Worm (Caenorhabditis elegans): Measurements from ENCODE around the gene pos-1.

pos-1 gene

ce11 chrV:8445636-8446035, 31.8 kb downstream of the pos-1 start:
- no peak for TF ChIP-seq nhr-76 (tag; optimal IDR thresholded peaks at IDR 0.05)
- no peak for TF ChIP-seq zip-4 (GFP tag; optimal IDR thresholded peaks at IDR 0.05)
- no peak for TF ChIP-seq nhr-47 (tag; optimal IDR thresholded peaks at IDR 0.05)
- TF ChIP-seq nhr-85 (tag) = peak; percentile 80
- no peak for TF ChIP-seq swsn-7 (tag; optimal IDR thresholded peaks at IDR 0.05)
- no peak for TF ChIP-seq unc-30 (tag; optimal IDR thresholded peaks at IDR 0.05)
- TF ChIP-seq C04F5.9 (tag; optimal IDR thresholded peaks at IDR 0.05) = no peak
- TF ChIP-seq fos-1 (tag; optimal IDR thresholded peaks at IDR 0.05) = peak; percentile 9
- no peak for TF ChIP-seq alr-1 (tag; optimal IDR thresholded peaks at IDR 0.05; ENCODE audit: borderline replicate concordance)
- peak; percentile 60 for TF ChIP-seq nhr-77 (tag; optimal IDR thresholded peaks at IDR 0.05)
- no peak for TF ChIP-seq F16B12.6 (tag; optimal IDR thresholded peaks at IDR 0.05)
- TF ChIP-seq mab-9 (GFP tag; IDR thresholded peaks at IDR 0.05) = no peak
- peak; percentile 43 for TF ChIP-seq jun-1 (tag; optimal IDR thresholded peaks at IDR 0.05)
- TF ChIP-seq nhr-90 (tag; optimal IDR thresholded peaks at IDR 0.05; ENCODE audit: poor library complexity) = peak; percentile 41
- TF ChIP-seq elt-2 (tag; optimal IDR thresholded peaks at IDR 0.05) = peak; percentile 51
- TF ChIP-seq tbx-2 (tag; optimal IDR thresholded peaks at IDR 0.05) = no peak
- peak; percentile 48 for TF ChIP-seq nhr-71 (tag; optimal IDR thresholded peaks at IDR 0.05)
- TF ChIP-seq sup-37 (GFP tag; optimal IDR thresholded peaks at IDR 0.05) = no peak
- peak; percentile 2 to 64 for TF ChIP-seq lin-35 (GFP tag; optimal IDR thresholded peaks at IDR 0.05)
- TF ChIP-seq irx-1 (tag; optimal IDR thresholded peaks at IDR 0.05) = no peak
- TF ChIP-seq efl-1 (optimal IDR thresholded peaks at IDR 0.05) = peak in 1 of 2 experiments; percentile 22
- TF ChIP-seq efl-1 (GFP tag; optimal IDR thresholded peaks at IDR 0.05 in 1 of 2) = peak in 1 of 2 experiments; percentile 1
- no peak for TF ChIP-seq C34B4.2 (tag; optimal IDR thresholded peaks at IDR 0.05)
- peak; percentile 48 for TF ChIP-seq snu-23 (GFP tag; optimal IDR thresholded peaks at IDR 0.05)
- no peak for TF ChIP-seq rnt-1 (tag; optimal IDR thresholded peaks at IDR 0.05)
- TF ChIP-seq mep-1 (tag; optimal IDR thresholded peaks at IDR 0.05) = peak; percentile 16
- TF ChIP-seq blmp-1 (tag; optimal IDR thresholded peaks at IDR 0.05) = peak; percentile 78
- no peak for TF ChIP-seq hlh-17 (GFP tag; optimal IDR thresholded peaks at IDR 0.05; ENCODE audit: borderline replicate concordance)
- peak; percentile 53 for TF ChIP-seq nhr-20 (tag; optimal IDR thresholded peaks at IDR 0.05)
- peak in 1 of 2 experiments; percentile 17 for TF ChIP-seq mdl-1 (tag; optimal IDR thresholded peaks at IDR 0.05)
- no peak for TF ChIP-seq aly-2 (tag; optimal IDR thresholded peaks at IDR 0.05)
- TF ChIP-seq C16A3.4 (tag; optimal IDR thresholded peaks at IDR 0.05) = peak; percentile 28
- no peak for TF ChIP-seq aha-1 (tag; optimal IDR thresholded peaks at IDR 0.05)
- no peak for TF ChIP-seq ceh-88 (GFP tag; IDR thresholded peaks at IDR 0.05)
- peak in 3 of 6 experiments; percentile 24 to 53 (median 49) for TF ChIP-seq elt-3 (tag; optimal IDR thresholded peaks at IDR 0.05)
- TF ChIP-seq lsy-2 (tag; optimal IDR thresholded peaks at IDR 0.05) = peak; percentile 5 to 62
- peak; percentile 71 for TF ChIP-seq lin-14 (GFP tag; optimal IDR thresholded peaks at IDR 0.05)
- TF ChIP-seq fkh-4 (tag; optimal IDR thresholded peaks at IDR 0.05; ENCODE audit: borderline replicate concordance) = no peak

- no peak for TF ChIP-seq isw-1 (GFP tag; IDR thresholded peaks at IDR 0.05)
- no peak for TF ChIP-seq ztf-4 (tag; optimal IDR thresholded peaks at IDR 0.05)
- TF ChIP-seq efl-1 (optimal IDR thresholded peaks at IDR 0.05) = no peak
- peak in 1 of 2 experiments; percentile 14 for TF ChIP-seq efl-1 (GFP tag; optimal IDR thresholded peaks at IDR 0.05 in 1 of 2)
Observed at ce11 chrV:8447928-8448327, 34.0 kb downstream of the pos-1 start, which contains the start of gene T23B12.5. Gene T23B12.5 (minus strand): TSS chrV:8448028.

- TF ChIP-seq alr-1 (tag; optimal IDR thresholded peaks at IDR 0.05; ENCODE audit: borderline replicate concordance) = no peak
- no peak for TF ChIP-seq mef-2 (tag; optimal IDR thresholded peaks at IDR 0.05)
- TF ChIP-seq Y116A8C.19 (tag; optimal IDR thresholded peaks at IDR 0.05; ENCODE audit: borderline replicate concordance) = no peak
- no peak for TF ChIP-seq F16B12.6 (tag; optimal IDR thresholded peaks at IDR 0.05)
- no peak for TF ChIP-seq grh-1 (GFP tag; IDR thresholded peaks at IDR 0.05)
- TF ChIP-seq zip-4 (GFP tag; optimal IDR thresholded peaks at IDR 0.05) = no peak
- no peak for TF ChIP-seq unc-130 (tag; optimal IDR thresholded peaks at IDR 0.05)
- TF ChIP-seq mab-9 (GFP tag; IDR thresholded peaks at IDR 0.05) = no peak
- TF ChIP-seq lin-14 (GFP tag; optimal IDR thresholded peaks at IDR 0.05) = peak; percentile 65
- no peak for TF ChIP-seq ceh-8 (GFP tag; optimal IDR thresholded peaks at IDR 0.05)
- TF ChIP-seq aly-2 (tag; optimal IDR thresholded peaks at IDR 0.05) = no peak
- TF ChIP-seq fos-1 (tag; optimal IDR thresholded peaks at IDR 0.05) = no peak
- no peak for TF ChIP-seq ceh-82 (tag; optimal IDR thresholded peaks at IDR 0.05)
- TF ChIP-seq lin-39 (tag; optimal IDR thresholded peaks at IDR 0.05) = no peak
- no peak for TF ChIP-seq snpc-4 (tag; optimal IDR thresholded peaks at IDR 0.05)
- TF ChIP-seq lin-13 (GFP tag; optimal IDR thresholded peaks at IDR 0.05) = no peak
- no peak for TF ChIP-seq swsn-7 (tag; optimal IDR thresholded peaks at IDR 0.05)
- peak; percentile 68 for TF ChIP-seq blmp-1 (tag; optimal IDR thresholded peaks at IDR 0.05)
- no peak for TF ChIP-seq tlp-1 (tag; optimal IDR thresholded peaks at IDR 0.05)
- no peak for TF ChIP-seq unc-98 (GFP tag; IDR thresholded peaks at IDR 0.05)
Observed at ce11 chrV:8449241-8449640, 35.4 kb downstream of the pos-1 start.
